Fruit fly (Drosophila melanogaster): ENCODE data around the gene CG45089.

The CG45089 gene

dm6 chrX:7893411-7894122 is at the start of gene CG45089, which contains the start of the genes ND-MNLL and p115 (continued):
- TF ChIP-seq cas (GFP tag; IDR thresholded peaks at IDR 0.05) (peak; percentile 55; the same call in 1 of the 2 replicates), onecut (GFP tag; IDR thresholded peaks at IDR 0.05) (0 out of 2 replicates have a peak, but pooled peaks have one; percentile 6), CrebB (tag; optimal IDR thresholded peaks at IDR 0.05) (no peak), unc-4 (GFP tag; IDR thresholded peaks at IDR 0.05; ENCODE audit: partially characterized antibody) (peak; percentile 65; the same call in 1 of the 2 replicates), fd96Cb (tag; optimal IDR thresholded peaks at IDR 0.05) (peak; percentile 26), row (GFP tag; IDR thresholded peaks at IDR 0.05) (peak; percentile 86), PHDP (tag; optimal IDR thresholded peaks at IDR 0.05) (peak; percentile 52), CG12391 (tag; optimal IDR thresholded peaks at IDR 0.05) (peak; percentile 85), CG2678 (tag; optimal IDR thresholded peaks at IDR 0.05) (peak; percentile 69), bbx (GFP tag; IDR thresholded peaks at IDR 0.05; ENCODE audit: partially characterized antibody) (no peak), CG7271 (tag; optimal IDR thresholded peaks at IDR 0.05) (no peak), CG10543 (GFP tag; optimal IDR thresholded peaks at IDR 0.05) (peak; percentile 50), Poxn (GFP tag; IDR thresholded peaks at IDR 0.05) (no peak), Trl (optimal IDR thresholded peaks at IDR 0.05) (no peak), Trl (GFP tag; optimal IDR thresholded peaks at IDR 0.05) (peak; percentile 20), CG7372 (GFP tag; IDR thresholded peaks at IDR 0.05) (peak; percentile 60), insv (GFP tag; optimal IDR thresholded peaks at IDR 0.05) (peak in 1 of 2 experiments; percentile 56), B-H2 (GFP tag; optimal IDR thresholded peaks at IDR 0.05) (peak; percentile 74), CG10431 (GFP tag; optimal IDR thresholded peaks at IDR 0.05) (no peak), CG6654 (GFP tag; optimal IDR thresholded peaks at IDR 0.05) (no peak), CG13287 (GFP tag; IDR thresholded peaks at IDR 0.05; ENCODE audit: partially characterized antibody) (peak; percentile 81), E2f2 (GFP tag; IDR thresholded peaks at IDR 0.05) (peak; percentile 47), wdn (GFP tag; IDR thresholded peaks at IDR 0.05) (0 out of 2 replicates have a peak, but pooled peaks have one; percentile 40), CG10654 (GFP tag; optimal IDR thresholded peaks at IDR 0.05) (peak; percentile 54), HmgD (GFP tag; optimal IDR thresholded peaks at IDR 0.05) (no peak)

- TF ChIP-seq fd64A (GFP tag; optimal IDR thresholded peaks at IDR 0.05): no peak
- TF ChIP-seq CG32532 (GFP tag; IDR thresholded peaks at IDR 0.05): no peak
- no peak for TF ChIP-seq Dip3 (GFP tag; optimal IDR thresholded peaks at IDR 0.05)
- TF ChIP-seq CG13424 (tag; optimal IDR thresholded peaks at IDR 0.05): peak; percentile 54
- TF ChIP-seq CG2129 (GFP tag; IDR thresholded peaks at IDR 0.05; ENCODE audit: partially characterized antibody): no peak
- TF ChIP-seq ERR (GFP tag; optimal IDR thresholded peaks at IDR 0.05): no peak
- TF ChIP-seq HLHmδ (GFP tag; optimal IDR thresholded peaks at IDR 0.05): no peak
- peak; percentile 14 for TF ChIP-seq CG8924 (tag; optimal IDR thresholded peaks at IDR 0.05)
- no peak for TF ChIP-seq CG17385 (GFP tag; optimal IDR thresholded peaks at IDR 0.05)
- TF ChIP-seq klu (GFP tag; IDR thresholded peaks at IDR 0.05): 0 out of 2 replicates have a peak, but pooled peaks have one; percentile 3
- peak; percentile 4; the same call in 1 of the 2 replicates for TF ChIP-seq CG32767 (GFP tag; IDR thresholded peaks at IDR 0.05)
- TF ChIP-seq CG4404 (GFP tag; IDR thresholded peaks at IDR 0.05): no peak
- TF ChIP-seq bbx (GFP tag; IDR thresholded peaks at IDR 0.05; ENCODE audit: partially characterized antibody): no peak
- TF ChIP-seq sc (optimal IDR thresholded peaks at IDR 0.05): no peak
- TF ChIP-seq sc (GFP tag; optimal IDR thresholded peaks at IDR 0.05): peak; percentile 3
- no peak for TF ChIP-seq BEAF-32 (GFP tag; optimal IDR thresholded peaks at IDR 0.05)
- TF ChIP-seq luna (GFP tag; optimal IDR thresholded peaks at IDR 0.05): no peak
- TF ChIP-seq CG7357 (GFP tag; IDR thresholded peaks at IDR 0.05): no peak
- TF ChIP-seq CG11398 (GFP tag; optimal IDR thresholded peaks at IDR 0.05): no peak
- TF ChIP-seq mirr (GFP tag; optimal IDR thresholded peaks at IDR 0.05): no peak
- no peak for TF ChIP-seq ap (GFP tag; IDR thresholded peaks at IDR 0.05)
- TF ChIP-seq cg (GFP tag; optimal IDR thresholded peaks at IDR 0.05): no peak
- no peak for TF ChIP-seq B-H1 (GFP tag; IDR thresholded peaks at IDR 0.05)
- TF ChIP-seq CG15601 (tag; optimal IDR thresholded peaks at IDR 0.05): peak; percentile 63
- TF ChIP-seq Sry-β (GFP tag; optimal IDR thresholded peaks at IDR 0.05): no peak
- TF ChIP-seq NC2α (GFP tag; optimal IDR thresholded peaks at IDR 0.05): no peak
- no peak for TF ChIP-seq Lhr (GFP tag; optimal IDR thresholded peaks at IDR 0.05)
These were observed 44.8 kb upstream of the CG45089 start for dm6 chrX:7938482-7938804.

All from whole organism, embryonic.